Worm (Caenorhabditis elegans) whole organism, L1 larva: ENCODE data around the gene nas-28.

Source experiments
- F16B12.6 ChIP-seq: fragments of 150-350 bp; optimal IDR thresholded peaks from 2 replicates; lab custom pipeline; 2014; ENCODE audit warnings: missing biosample characterization, missing genetic modification characterization
- ces-1 ChIP-seq: fragments of 150-350 bp; optimal IDR thresholded peaks from 2 replicates; lab custom pipeline; 2014; ENCODE audit warnings: missing biosample characterization, missing genetic modification reagents, missing genetic modification characterization
- nhr-237 ChIP-seq: fragments of 150-350 bp; optimal IDR thresholded peaks from 2 replicates; lab custom pipeline; 2014; ENCODE audit warnings: missing biosample characterization, missing genetic modification characterization
- snpc-4 ChIP-seq: fragments of 150-350 bp; optimal IDR thresholded peaks from 2 replicates; lab custom pipeline; 2014; ENCODE audit warnings: missing biosample characterization, missing genetic modification characterization
- unc-130 ChIP-seq: fragments of 150-350 bp; optimal IDR thresholded peaks from 2 replicates; lab custom pipeline; 2017; ENCODE audit warnings: missing biosample characterization, missing genetic modification characterization, inconsistent platforms

DNA sequence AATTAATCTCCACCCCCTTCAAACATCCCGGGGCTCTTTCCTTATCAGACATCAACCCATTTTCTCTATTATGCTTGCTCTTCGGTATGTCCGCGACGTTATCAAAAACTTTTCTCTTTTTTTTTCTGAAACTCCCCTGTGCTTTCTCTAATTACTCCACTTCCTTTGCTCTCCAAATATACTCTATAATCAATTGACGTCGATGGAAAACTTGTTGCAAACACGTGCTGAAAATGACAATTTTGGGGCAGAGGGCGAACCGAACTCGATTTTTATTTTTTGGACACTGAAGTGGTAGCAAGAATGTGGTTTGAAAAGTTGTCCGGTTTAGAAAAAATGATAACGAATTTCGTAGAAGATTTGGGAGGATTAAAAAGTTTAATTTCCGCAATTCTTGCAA is 4.0 kb downstream of the nas-28 start:
- TF ChIP-seq nhr-237 (tag; lab: Kevin White, UChicago) (no peak), ces-1 (GFP tag; lab: Kevin White, UChicago) (no peak), F16B12.6 (tag; lab: Kevin White, UChicago) (no peak), unc-130 (tag; lab: Kevin White, UChicago) (no peak), snpc-4 (tag; lab: Kevin White, UChicago) (no peak)
